Worm (Caenorhabditis elegans) whole organism, midembryonic: ENCODE measurements around the gene sri-42.

Experiments
- cog-1 ChIP-seq: sonication (generic microtip); optimal IDR thresholded peaks from 2 replicates; lab custom pipeline; 2016; ENCODE audit warnings: missing genetic modification characterization, missing compliant biosample characterization
- flt-1 ChIP-seq: fragments of 200-800 bp; sonication (Bioruptor generic); IDR thresholded peaks from 2 replicates; pipeline ENCODE4 v1.3.6; 2022; ENCODE audit warnings: missing genetic modification characterization, missing compliant biosample characterization
- klf-2 ChIP-seq: fragments of 200-800 bp; sonication (Bioruptor generic); conservative IDR thresholded peaks from 2 replicates; pipeline ENCODE4 v1.3.6; 2022; ENCODE audit warnings: missing genetic modification reagents, missing genetic modification characterization, missing compliant biosample characterization
- med-1 ChIP-seq: sonication (generic microtip); optimal IDR thresholded peaks from 2 replicates; lab custom pipeline; 2017; ENCODE audit warnings: missing genetic modification characterization, mild to moderate bottlenecking, missing compliant biosample characterization, antibody characterized with exemption, missing genetic modification reagents; ENCODE audit not compliant: insufficient read depth
- ref-1 ChIP-seq: fragments of 200-800 bp; sonication (Bioruptor generic); conservative IDR thresholded peaks from 2 replicates; pipeline ENCODE4 v1.3.6; 2022; ENCODE audit warnings: missing genetic modification reagents, missing genetic modification characterization, missing compliant biosample characterization
- ztf-23 ChIP-seq: fragments of 200-800 bp; sonication (Bioruptor generic); IDR thresholded peaks from 2 replicates; pipeline ENCODE4 v1.3.6; 2022; ENCODE audit warnings: missing genetic modification reagents, missing genetic modification characterization, missing compliant biosample characterization
- ztf-29 ChIP-seq: fragments of 200-800 bp; sonication (Bioruptor generic); IDR thresholded peaks from 2 replicates; pipeline ENCODE4 v1.3.6; 2022; ENCODE audit warnings: missing genetic modification reagents, missing genetic modification characterization, missing compliant biosample characterization

ce11 chrII:3100546-3100945, 42.2 kb downstream of the sri-42 start, which contains the start of gene srg-24:
- TF ChIP-seq klf-2 (GFP tag; lab: Robert Waterston, UW) (no peak), med-1 (GFP tag; lab: Kevin White, UChicago) (no peak), cog-1 (tag; lab: Kevin White, UChicago) (no peak), ztf-23 (no peak), ref-1 (no peak), flt-1 (GFP tag; lab: Robert Waterston, UW) (no peak), ztf-29 (no peak)
